Worm (Caenorhabditis elegans): ENCODE data around the gene srd-28.

DNA sequence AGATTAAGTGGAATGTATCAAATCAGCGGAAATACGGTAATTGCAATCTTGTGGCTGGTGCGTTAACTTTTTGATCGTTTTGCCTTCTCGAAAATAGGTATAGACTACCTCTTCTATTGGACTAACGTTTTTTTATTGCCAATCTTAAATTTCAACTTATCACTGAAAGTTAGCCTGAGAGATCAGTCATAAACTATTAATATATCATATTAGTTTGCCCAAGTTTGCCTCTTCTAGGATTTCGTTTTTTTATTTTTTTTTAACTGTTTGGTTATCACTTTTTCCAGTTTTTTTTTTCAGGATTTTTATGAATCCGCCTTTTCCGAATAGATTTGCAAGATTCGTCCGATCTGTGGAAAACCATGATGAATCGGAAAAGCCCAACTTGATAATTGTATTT is 5.9 kb upstream of the srd-28 start, which contains the start of gene kin-30:
- TF ChIP-seq mep-1 (tag; optimal IDR thresholded peaks at IDR 0.05) (no peak), mes-2 (tag; optimal IDR thresholded peaks at IDR 0.05; ENCODE audit: poor library complexity, severe bottlenecking) (no peak), fkh-10 (GFP tag; optimal IDR thresholded peaks at IDR 0.05) (no peak), hmg-1.1 (GFP tag; IDR thresholded peaks at IDR 0.05) (no peak)
